Fruit fly (Drosophila melanogaster): ENCODE data around the gene Nepl21.

The Nepl21 gene

DNA sequence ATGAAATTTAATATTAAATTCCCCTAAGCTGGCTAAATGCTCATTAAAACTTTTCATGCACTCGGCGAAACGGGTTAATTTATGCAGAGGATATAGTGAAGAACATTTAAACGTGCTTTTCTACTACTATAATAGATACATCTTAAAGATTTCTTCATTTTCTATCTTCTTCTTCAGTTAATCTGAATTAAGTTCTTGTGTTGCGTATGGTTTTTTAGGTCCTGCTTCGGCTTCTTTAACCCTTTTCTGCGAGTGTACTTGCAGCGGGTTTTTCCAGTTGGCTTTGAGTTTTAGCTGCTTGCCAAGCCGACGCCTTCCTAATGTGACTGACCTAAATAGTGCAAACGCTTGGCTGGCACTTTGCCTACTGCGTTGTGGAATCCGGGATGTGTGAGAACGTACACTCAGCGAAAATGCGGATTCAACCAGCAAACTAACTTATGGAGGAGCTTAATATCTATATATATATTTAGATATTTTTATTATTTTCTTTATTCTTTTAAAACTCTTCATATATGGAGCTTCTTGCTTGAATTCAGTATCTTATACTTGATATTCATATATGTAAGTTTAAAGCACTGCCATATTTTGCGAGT is 32.7 kb upstream of the Nepl21 start:
- no peak for TF ChIP-seq sv (GFP tag; optimal IDR thresholded peaks at IDR 0.05)
- no peak for TF ChIP-seq GATAd (GFP tag; optimal IDR thresholded peaks at IDR 0.05)
- no peak for TF ChIP-seq N (GFP tag; optimal IDR thresholded peaks at IDR 0.05)
- TF ChIP-seq lola (GFP tag; optimal IDR thresholded peaks at IDR 0.05), result no peak
- TF ChIP-seq Abd-B (GFP tag; optimal IDR thresholded peaks at IDR 0.05), result no peak
- no peak for TF ChIP-seq psq (GFP tag; optimal IDR thresholded peaks at IDR 0.05)
- no peak for TF ChIP-seq rgr (GFP tag; optimal IDR thresholded peaks at IDR 0.05)

DNA sequence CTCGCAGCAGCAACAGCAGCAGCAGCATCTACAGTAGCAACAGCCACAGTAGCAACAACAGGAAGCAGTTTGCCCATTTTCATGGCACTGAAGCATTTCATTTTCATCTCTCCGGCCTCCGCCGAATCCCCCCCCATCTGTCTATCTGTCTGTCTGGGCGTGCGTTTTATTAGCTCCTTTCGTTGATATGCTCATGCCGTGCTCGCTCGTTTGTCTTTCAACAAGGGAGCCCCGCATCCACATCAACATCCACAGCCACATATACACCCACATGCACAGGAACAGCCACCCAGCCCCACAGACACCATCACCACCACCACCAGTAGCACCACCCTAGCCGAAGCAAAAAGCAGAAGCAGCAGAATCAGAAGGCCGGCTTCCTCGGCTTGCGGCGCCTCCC is 32.0 kb upstream of the Nepl21 start:
- TF ChIP-seq Vsx2 (GFP tag; optimal IDR thresholded peaks at IDR 0.05; ENCODE audit: partially characterized antibody), result peak; percentile 31
- no peak for TF ChIP-seq dsf (GFP tag; optimal IDR thresholded peaks at IDR 0.05; ENCODE audit: borderline replicate concordance)

DNA sequence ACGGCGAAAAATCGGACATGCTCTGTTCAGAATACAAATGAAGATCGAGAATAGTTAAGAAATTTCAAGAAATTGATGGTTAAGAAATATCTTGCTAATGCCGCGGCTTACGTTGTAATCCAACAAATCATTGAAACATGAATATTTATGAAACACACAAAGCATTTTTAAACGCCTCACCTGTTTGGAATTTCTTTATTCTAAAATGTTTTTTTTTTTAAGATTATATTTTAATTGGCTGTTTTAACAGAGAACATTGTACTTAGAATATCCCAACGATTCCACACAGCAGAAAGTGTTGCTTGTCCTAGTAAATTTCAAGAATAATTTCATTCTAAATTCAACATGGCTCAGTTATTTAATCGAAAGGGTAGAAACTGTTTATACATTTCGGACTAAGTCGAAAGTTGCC is 31.5 kb upstream of the Nepl21 start:
- peak; percentile 11 for TF ChIP-seq psq (GFP tag; optimal IDR thresholded peaks at IDR 0.05)
- no peak for TF ChIP-seq sv (GFP tag; optimal IDR thresholded peaks at IDR 0.05)
- peak; percentile 6 for TF ChIP-seq fru (GFP tag; optimal IDR thresholded peaks at IDR 0.05)
- peak; percentile 11 for TF ChIP-seq ey (GFP tag; optimal IDR thresholded peaks at IDR 0.05)
- TF ChIP-seq foxo (GFP tag; optimal IDR thresholded peaks at IDR 0.05), result peak in 1 of 2 experiments; percentile 31

DNA sequence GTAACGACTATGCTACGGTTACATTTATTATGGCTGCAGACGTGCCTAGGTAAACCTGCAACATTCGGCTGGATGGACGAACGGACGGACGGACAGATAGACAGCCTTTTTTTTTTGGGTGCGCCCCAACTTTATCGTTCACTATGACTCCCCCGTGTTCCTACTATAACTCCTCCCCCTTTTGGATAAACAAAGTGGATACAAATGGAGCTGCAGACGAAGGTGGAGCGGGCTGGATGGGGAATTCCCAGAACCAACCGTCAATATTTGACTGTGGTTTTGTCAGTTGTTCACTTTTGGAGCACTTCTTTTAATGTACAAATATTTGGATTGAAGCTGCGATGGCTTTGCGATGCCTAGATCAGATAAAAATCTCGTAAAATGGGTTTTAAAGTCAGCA is 27.4 kb upstream of the Nepl21 start:
- no peak for TF ChIP-seq dl (GFP tag; optimal IDR thresholded peaks at IDR 0.05; ENCODE audit: insufficient read depth in 1 of 2, partially characterized antibody in 2 of 2)
- TF ChIP-seq brk (GFP tag; optimal IDR thresholded peaks at IDR 0.05), result no peak
- TF ChIP-seq Rel (GFP tag; optimal IDR thresholded peaks at IDR 0.05), result no peak
- no peak for TF ChIP-seq Rel (tag; optimal IDR thresholded peaks at IDR 0.05)

DNA sequence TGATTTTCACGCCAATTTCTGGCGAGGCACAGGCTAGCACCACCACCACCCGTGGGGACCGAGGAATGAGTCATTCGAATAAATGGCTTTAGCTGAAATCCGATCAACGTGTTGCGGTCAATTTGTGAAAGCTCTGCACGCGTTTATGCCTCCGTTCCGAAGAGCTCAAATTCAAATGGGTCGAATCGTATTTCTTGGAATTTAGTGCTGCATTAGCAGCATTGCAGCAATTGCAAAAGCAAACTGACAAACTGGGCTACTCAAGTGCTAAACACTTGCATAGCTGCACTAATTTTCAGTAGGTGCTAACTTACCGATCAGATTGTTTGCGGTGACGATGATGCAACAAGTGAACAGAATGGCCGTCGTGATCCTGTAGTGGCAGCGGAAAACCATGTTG is 26.7 kb upstream of the Nepl21 start:
- TF ChIP-seq Mio (GFP tag; optimal IDR thresholded peaks at IDR 0.05) (no peak), pan (optimal IDR thresholded peaks at IDR 0.05) (no peak), psq (GFP tag; optimal IDR thresholded peaks at IDR 0.05) (no peak), CrebA (GFP tag; optimal IDR thresholded peaks at IDR 0.05; ENCODE audit: borderline replicate concordance) (no peak), rgr (GFP tag; optimal IDR thresholded peaks at IDR 0.05) (no peak), h (GFP tag; optimal IDR thresholded peaks at IDR 0.05) (no peak)

DNA sequence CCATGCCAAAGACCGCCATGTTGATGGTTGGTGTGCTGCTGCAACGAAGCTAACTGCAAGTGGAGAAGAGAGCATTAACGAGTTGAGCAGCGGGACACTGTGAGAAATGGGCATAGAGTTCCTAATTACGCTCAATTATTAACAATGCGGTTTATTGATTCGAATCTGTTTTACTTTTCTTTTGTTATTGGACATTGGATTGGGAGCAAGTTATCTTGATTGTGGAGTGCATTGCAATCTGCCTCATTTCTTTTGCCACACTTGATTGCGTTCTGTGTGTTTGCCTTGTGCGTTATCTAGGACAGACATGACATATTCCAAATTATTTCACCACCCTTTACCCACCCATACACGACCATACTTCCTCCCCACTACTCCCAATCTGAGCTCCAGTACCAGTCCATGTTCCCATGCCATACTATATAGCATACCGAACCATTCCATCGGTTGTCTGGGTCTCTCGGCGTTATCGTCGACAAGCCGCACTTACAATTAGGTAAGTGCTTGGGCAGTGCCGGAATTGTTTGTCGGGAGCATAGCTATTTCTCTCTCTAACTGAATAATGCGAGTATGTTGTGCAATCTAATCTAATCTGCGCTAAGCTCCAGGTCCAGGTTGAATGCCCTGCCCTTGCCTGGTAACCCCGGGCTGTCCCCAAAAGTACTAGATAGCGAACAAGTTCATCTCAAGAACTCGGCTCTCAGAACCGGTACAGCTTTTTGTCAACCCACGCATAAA is 26.0 kb upstream of the Nepl21 start:
- TF ChIP-seq Mio (GFP tag; optimal IDR thresholded peaks at IDR 0.05) (no peak), psq (GFP tag; optimal IDR thresholded peaks at IDR 0.05) (no peak), Dfd (GFP tag; optimal IDR thresholded peaks at IDR 0.05) (no peak), Jra (GFP tag; optimal IDR thresholded peaks at IDR 0.05) (no peak), Hr78 (GFP tag; optimal IDR thresholded peaks at IDR 0.05) (no peak), Vsx2 (GFP tag; optimal IDR thresholded peaks at IDR 0.05; ENCODE audit: partially characterized antibody) (no peak), dsf (GFP tag; optimal IDR thresholded peaks at IDR 0.05; ENCODE audit: borderline replicate concordance) (no peak), fru (GFP tag; optimal IDR thresholded peaks at IDR 0.05) (peak; percentile 25), dl (GFP tag; optimal IDR thresholded peaks at IDR 0.05; ENCODE audit: insufficient read depth in 1 of 2, partially characterized antibody in 2 of 2) (no peak), br (GFP tag; optimal IDR thresholded peaks at IDR 0.05) (peak; percentile 10), N (GFP tag; optimal IDR thresholded peaks at IDR 0.05) (no peak), h (GFP tag; optimal IDR thresholded peaks at IDR 0.05) (peak; percentile 0), usp (GFP tag; optimal IDR thresholded peaks at IDR 0.05) (no peak), jim (GFP tag; optimal IDR thresholded peaks at IDR 0.05) (no peak), OdsH (GFP tag; optimal IDR thresholded peaks at IDR 0.05) (no peak), brk (GFP tag; optimal IDR thresholded peaks at IDR 0.05) (no peak), sv (GFP tag; optimal IDR thresholded peaks at IDR 0.05) (no peak), rgr (GFP tag; optimal IDR thresholded peaks at IDR 0.05) (peak; percentile 7), CG9705 (GFP tag; optimal IDR thresholded peaks at IDR 0.05) (no peak), Myc (optimal IDR thresholded peaks at IDR 0.05) (no peak), sage (GFP tag; optimal IDR thresholded peaks at IDR 0.05) (no peak), GATAd (GFP tag; optimal IDR thresholded peaks at IDR 0.05) (no peak), Hnf4 (GFP tag; optimal IDR thresholded peaks at IDR 0.05) (peak; percentile 4), Hr83 (GFP tag; optimal IDR thresholded peaks at IDR 0.05; ENCODE audit: poor library complexity, severe bottlenecking) (no peak), HLH106 (tag; optimal IDR thresholded peaks at IDR 0.05) (peak; percentile 8), Sp1 (GFP tag; optimal IDR thresholded peaks at IDR 0.05) (no peak), tai (GFP tag; optimal IDR thresholded peaks at IDR 0.05) (no peak), lola (GFP tag; optimal IDR thresholded peaks at IDR 0.05) (no peak), Abd-B (GFP tag; optimal IDR thresholded peaks at IDR 0.05) (no peak), ey (GFP tag; optimal IDR thresholded peaks at IDR 0.05) (no peak), foxo (GFP tag; optimal IDR thresholded peaks at IDR 0.05) (peak in 1 of 2 experiments; percentile 31), woc (GFP tag; optimal IDR thresholded peaks at IDR 0.05) (no peak), Rel (GFP tag; optimal IDR thresholded peaks at IDR 0.05) (no peak), Rel (tag; optimal IDR thresholded peaks at IDR 0.05) (no peak), CrebA (GFP tag; optimal IDR thresholded peaks at IDR 0.05; ENCODE audit: borderline replicate concordance) (no peak)

All from whole organism, wandering third instar larva.